Worm (Caenorhabditis elegans) whole organism, L1 larva: ENCODE data around the gene ttr-16.

Experiments used
- efl-1 ChIP-seq, 4 experiments: fragments of 150-350 bp; optimal IDR thresholded peaks in 3 of 4; peaks in 1 of 4; 1 replicate in 1 of 4; 2 replicates in 3 of 4; lab custom pipeline; 2014; ENCODE audit warnings: missing biosample characterization in 2 of 4, missing genetic modification characterization in 2 of 4, missing genetic modification reagents in 2 of 4
- egl-27 ChIP-seq, 2 experiments: fragments of 150-350 bp in 1 of 2; sonication (generic microtip); optimal IDR thresholded peaks; 3 replicates each; lab custom pipeline; 2017 to 2018; ENCODE audit warnings: missing biosample characterization in 2 of 2, missing genetic modification characterization in 2 of 2, missing genetic modification reagents in 2 of 2
- lin-39 ChIP-seq: fragments of 150-350 bp; optimal IDR thresholded peaks from 2 replicates; lab custom pipeline; 2014; ENCODE audit warnings: missing biosample characterization, missing genetic modification reagents, missing genetic modification characterization
- lir-3 ChIP-seq: sonication (generic microtip); optimal IDR thresholded peaks from 2 replicates; lab custom pipeline; 2016; ENCODE audit warnings: mild to moderate bottlenecking, missing genetic modification characterization, moderate library complexity, missing compliant biosample characterization; ENCODE audit not compliant: poor library complexity
- lsy-2 ChIP-seq, 2 experiments: fragments of 150-350 bp; optimal IDR thresholded peaks; 2 replicates each; lab custom pipeline; 2014; ENCODE audit warnings: missing biosample characterization in 2 of 2, missing genetic modification characterization in 2 of 2
- mab-9 ChIP-seq: fragments of 200-800 bp; sonication (Bioruptor generic); IDR thresholded peaks from 2 replicates; pipeline ENCODE4 v1.3.6; 2022; ENCODE audit warnings: missing genetic modification reagents, missing genetic modification characterization, missing compliant biosample characterization
- snu-23 ChIP-seq: sonication (generic microtip); optimal IDR thresholded peaks from 2 replicates; lab custom pipeline; 2016; ENCODE audit warnings: missing genetic modification characterization, missing compliant biosample characterization
- unc-62 ChIP-seq: fragments of 150-350 bp; optimal IDR thresholded peaks from 2 replicates; lab custom pipeline; 2014; ENCODE audit warnings: missing biosample characterization, missing genetic modification reagents, missing genetic modification characterization
- unc-86 ChIP-seq: sonication (generic microtip); optimal IDR thresholded peaks from 2 replicates; lab custom pipeline; 2016; ENCODE audit warnings: missing genetic modification characterization, missing compliant biosample characterization
- ztf-11 ChIP-seq, 2 experiments: sonication (generic microtip); optimal IDR thresholded peaks; 2 replicates each; lab custom pipeline; 2016 to 2017; ENCODE audit warnings: missing genetic modification characterization in 2 of 2, missing biosample characterization in 1 of 2, missing compliant biosample characterization in 1 of 2

DNA sequence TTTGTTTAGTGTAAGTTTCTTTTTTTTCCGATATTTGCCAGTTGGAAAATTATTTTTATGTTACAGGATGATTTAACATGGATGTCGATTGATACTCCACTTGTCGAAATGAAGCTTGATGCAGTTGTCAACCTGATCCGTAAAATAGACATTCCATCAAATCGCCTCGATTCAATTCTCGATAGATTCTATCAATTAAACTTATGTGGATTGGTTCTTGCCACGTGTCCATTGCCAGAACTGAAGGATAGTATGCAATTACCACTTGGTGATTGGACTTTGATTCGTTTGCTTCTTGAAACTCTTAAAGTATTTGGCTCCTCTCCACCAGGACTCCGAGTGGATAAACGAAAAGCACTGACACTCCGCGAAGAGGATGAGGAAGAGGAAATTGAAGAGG, 19.6 kb downstream of the ttr-16 start:
- TF ChIP-seq egl-27 (tag; optimal IDR thresholded peaks at IDR 0.05; lab: Kevin White, UChicago) (no peak), unc-86 (tag; lab: Kevin White, UChicago) (no peak), lir-3 (tag; lab: Kevin White, UChicago) (no peak), ztf-11 (tag; optimal IDR thresholded peaks at IDR 0.05; lab: Kevin White, UChicago) (no peak), snu-23 (GFP tag; lab: Kevin White, UChicago) (no peak), mab-9 (no peak), lsy-2 (tag; optimal IDR thresholded peaks at IDR 0.05; lab: Kevin White, UChicago) (no peak), unc-62 (GFP tag; lab: Kevin White, UChicago) (no peak), lin-39 (tag; lab: Kevin White, UChicago) (no peak), efl-1 (optimal IDR thresholded peaks at IDR 0.05; lab: Kevin White, UChicago) (no peak), efl-1 (GFP tag; optimal IDR thresholded peaks at IDR 0.05 in 1 of 2; lab: Kevin White, UChicago) (no peak)
